Fruit fly (Drosophila melanogaster): ENCODE results near the gene GMF.

The GMF gene

DNA sequence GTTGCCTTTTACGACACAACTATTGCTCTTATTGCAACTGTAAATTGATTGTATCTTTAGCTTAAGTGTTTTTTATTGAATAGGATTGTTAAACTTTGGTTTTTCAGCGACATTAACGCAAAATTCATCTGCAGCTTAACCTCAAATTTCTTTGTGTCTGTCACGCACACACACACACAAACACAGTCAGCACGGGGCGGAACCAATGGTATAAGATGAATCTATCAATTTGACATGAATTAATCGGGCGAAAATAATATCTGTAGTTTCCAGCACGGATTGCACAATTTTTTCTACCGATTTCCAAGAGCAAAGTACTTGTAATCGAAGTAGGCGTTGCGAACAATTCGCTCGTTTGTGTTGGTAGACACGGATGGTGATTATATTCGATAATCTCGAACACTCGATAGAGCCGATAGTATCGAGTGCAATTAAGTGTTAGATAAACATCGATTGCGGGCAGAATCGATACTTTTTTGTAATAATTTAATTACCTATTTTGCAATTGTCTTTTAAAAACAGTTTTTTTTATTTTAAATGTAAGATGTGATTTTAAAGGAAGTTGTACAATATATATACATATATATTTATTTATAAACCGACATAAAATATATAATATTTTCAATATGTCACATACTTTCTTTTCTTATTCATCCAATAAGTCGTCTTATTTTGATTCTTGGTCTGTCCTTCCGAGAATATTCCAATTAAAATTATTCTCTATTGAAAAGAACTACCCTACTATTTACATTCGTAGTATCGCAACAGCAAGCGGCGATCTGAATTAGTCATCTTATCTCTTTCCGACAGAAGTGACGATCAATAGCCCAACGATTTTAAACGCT, 45.3 kb downstream of the GMF start, which contains the start of the genes PRL-1 and EndoGI:
PRL-1 (minus strand) TSS at position 380 of the 845 bp plus-strand sequence.
EndoGI (plus strand) TSS at position 462 of the 845 bp plus-strand sequence.
- TF ChIP-seq CG17801 (GFP tag; optimal IDR thresholded peaks at IDR 0.05; ENCODE audit: partially characterized antibody) = peak; percentile 97

DNA sequence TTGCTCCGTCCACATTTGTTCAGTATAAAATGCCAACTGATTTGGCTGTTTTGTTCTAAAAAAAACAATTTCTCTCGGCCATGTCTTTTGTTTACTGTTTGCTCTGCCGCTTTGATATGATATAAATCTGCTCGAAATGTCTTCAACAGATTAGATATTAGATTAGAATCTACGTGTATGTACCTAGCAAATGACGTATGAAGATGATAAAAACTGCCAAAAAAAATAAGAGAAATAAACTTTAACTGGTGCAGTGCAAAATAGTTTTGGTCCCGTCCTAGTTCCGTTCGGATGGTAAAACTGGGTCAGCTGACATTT, 46.7 kb downstream of the GMF start:
- no peak for TF ChIP-seq CG17801 (GFP tag; optimal IDR thresholded peaks at IDR 0.05; ENCODE audit: partially characterized antibody)

DNA sequence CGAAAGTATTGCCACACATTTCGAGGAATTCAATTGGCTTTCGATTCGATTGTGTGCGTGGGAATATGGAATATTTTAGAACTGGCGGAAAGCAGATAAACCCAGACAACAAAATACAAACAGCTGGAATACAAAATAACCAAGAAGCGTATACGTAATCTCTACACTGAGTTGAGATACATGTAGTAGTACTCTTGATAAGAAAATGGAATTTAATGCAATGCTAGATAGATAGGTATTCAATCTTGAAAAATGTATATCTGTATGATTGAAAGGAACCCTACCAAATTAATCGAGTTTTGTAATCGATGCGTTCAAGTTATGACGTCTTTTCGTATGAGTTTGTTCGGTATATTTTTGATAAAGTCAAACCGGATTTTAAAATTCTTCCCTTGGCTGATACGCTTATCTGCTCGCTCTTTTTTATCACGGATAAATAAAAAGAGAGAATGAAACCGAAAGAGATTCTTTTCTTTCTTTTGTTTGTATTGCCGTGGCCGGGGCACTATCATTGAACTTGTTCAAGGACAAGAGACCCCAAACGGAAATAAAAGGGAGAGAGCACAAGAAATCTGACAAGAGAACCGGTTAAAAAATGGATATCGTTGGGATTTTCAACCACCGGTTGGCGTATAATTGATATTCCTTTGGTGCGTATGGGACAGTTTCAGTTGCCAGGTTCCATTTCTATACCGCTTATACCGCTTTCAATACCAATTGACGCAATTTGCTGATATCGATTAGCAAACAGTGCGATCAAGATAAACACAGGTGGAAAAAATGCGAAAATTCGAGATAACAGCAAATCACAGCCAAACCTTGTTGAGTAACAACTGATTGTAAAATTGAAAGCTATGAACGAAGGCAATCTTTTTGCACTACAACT, 47.3 kb downstream of the GMF start:
- no peak for TF ChIP-seq CG17801 (GFP tag; optimal IDR thresholded peaks at IDR 0.05; ENCODE audit: partially characterized antibody)

Data from ovary, adult (tissue).